Fruit fly (Drosophila melanogaster): ENCODE data around the gene CG17930.

dm6 chr3R:16290242-16290824, 37.3 kb upstream of the CG17930 start:
- TF ChIP-seq psq (GFP tag; optimal IDR thresholded peaks at IDR 0.05) = peak; percentile 74
- TF ChIP-seq pan (optimal IDR thresholded peaks at IDR 0.05) = no peak
- TF ChIP-seq h (GFP tag; optimal IDR thresholded peaks at IDR 0.05) = no peak
- TF ChIP-seq fru (GFP tag; optimal IDR thresholded peaks at IDR 0.05) = no peak
- no peak for TF ChIP-seq Myc (optimal IDR thresholded peaks at IDR 0.05)
- TF ChIP-seq CG32264 (GFP tag; optimal IDR thresholded peaks at IDR 0.05) = no peak
- TF ChIP-seq brk (GFP tag; optimal IDR thresholded peaks at IDR 0.05) = no peak
- TF ChIP-seq lola (GFP tag; optimal IDR thresholded peaks at IDR 0.05) = no peak
- TF ChIP-seq Dfd (GFP tag; optimal IDR thresholded peaks at IDR 0.05) = no peak
